Worm (Caenorhabditis elegans) whole organism, L1 larva: ENCODE data around the gene Y39A1A.22.

Experiments
- C16A3.4 ChIP-seq: fragments of 150-350 bp; optimal IDR thresholded peaks from 2 replicates; lab custom pipeline; 2014; ENCODE audit warnings: missing biosample characterization, missing genetic modification characterization
- C34B4.2 ChIP-seq: sonication (generic microtip); optimal IDR thresholded peaks from 2 replicates; lab custom pipeline; 2017; ENCODE audit warnings: mild to moderate bottlenecking, missing genetic modification characterization, missing compliant biosample characterization
- alr-1 ChIP-seq: fragments of 200-800 bp; sonication (Bioruptor generic); optimal IDR thresholded peaks from 2 replicates; lab custom pipeline; 2018; ENCODE audit warnings: borderline replicate concordance, mild to moderate bottlenecking, missing genetic modification characterization, missing compliant biosample characterization
- aly-2 ChIP-seq: fragments of 150-350 bp; optimal IDR thresholded peaks from 2 replicates; lab custom pipeline; 2014; ENCODE audit warnings: missing biosample characterization, missing genetic modification characterization
- ama-1 ChIP-seq: fragments of 150-350 bp; optimal IDR thresholded peaks from 2 replicates; lab custom pipeline; 2014
- blmp-1 ChIP-seq: fragments of 150-350 bp; optimal IDR thresholded peaks from 2 replicates; lab custom pipeline; 2014; ENCODE audit warnings: missing biosample characterization, missing genetic modification characterization
- ceh-63 ChIP-seq: fragments of 200-800 bp; sonication (Bioruptor generic); optimal IDR thresholded peaks from 2 replicates; lab custom pipeline; 2018; ENCODE audit warnings: mild to moderate bottlenecking, missing genetic modification characterization, missing compliant biosample characterization
- ceh-88 ChIP-seq: fragments of 200-800 bp; sonication (Bioruptor generic); IDR thresholded peaks from 2 replicates; pipeline ENCODE4 v1.3.6; 2022; ENCODE audit warnings: missing genetic modification characterization, missing compliant biosample characterization
- dsc-1 ChIP-seq: sonication (generic microtip); optimal IDR thresholded peaks from 2 replicates; lab custom pipeline; 2016; ENCODE audit warnings: mild to moderate bottlenecking, missing genetic modification characterization, missing compliant biosample characterization
- efl-1 ChIP-seq, 4 experiments: fragments of 150-350 bp; optimal IDR thresholded peaks in 3 of 4; peaks in 1 of 4; 1 replicate in 1 of 4; 2 replicates in 3 of 4; lab custom pipeline; 2014; ENCODE audit warnings: missing biosample characterization in 2 of 4, missing genetic modification characterization in 2 of 4, missing genetic modification reagents in 2 of 4
- egl-27 ChIP-seq, 2 experiments: fragments of 150-350 bp in 1 of 2; sonication (generic microtip); optimal IDR thresholded peaks; 3 replicates each; lab custom pipeline; 2017 to 2018; ENCODE audit warnings: missing biosample characterization in 2 of 2, missing genetic modification characterization in 2 of 2, missing genetic modification reagents in 2 of 2
- elt-3 ChIP-seq, 6 experiments: fragments of 150-350 bp in 1 of 6; sonication (generic microtip); optimal IDR thresholded peaks; 2 replicates each; lab custom pipeline; 2017 to 2018; ENCODE audit warnings: missing biosample characterization in 6 of 6, missing genetic modification characterization in 6 of 6, inconsistent platforms in 1 of 6
- ets-5 ChIP-seq: fragments of 200-800 bp; sonication (Bioruptor generic); IDR thresholded peaks from 2 replicates; pipeline ENCODE4 v1.3.6; 2022; ENCODE audit warnings: missing genetic modification characterization, missing compliant biosample characterization
- isw-1 ChIP-seq: fragments of 200-800 bp; sonication (Bioruptor generic); IDR thresholded peaks from 2 replicates; pipeline ENCODE4 v1.3.6; 2022; ENCODE audit warnings: missing genetic modification characterization, missing compliant biosample characterization
- lin-39 ChIP-seq: fragments of 150-350 bp; optimal IDR thresholded peaks from 2 replicates; lab custom pipeline; 2014; ENCODE audit warnings: missing biosample characterization, missing genetic modification reagents, missing genetic modification characterization
- mef-2 ChIP-seq: fragments of 150-350 bp; optimal IDR thresholded peaks from 2 replicates; lab custom pipeline; 2014; ENCODE audit warnings: missing biosample characterization, missing genetic modification characterization
- nhr-20 ChIP-seq: sonication (generic microtip); optimal IDR thresholded peaks from 2 replicates; lab custom pipeline; 2016; ENCODE audit warnings: mild to moderate bottlenecking, missing genetic modification characterization, missing compliant biosample characterization
- nhr-28 ChIP-seq: fragments of 150-350 bp; optimal IDR thresholded peaks from 2 replicates; lab custom pipeline; 2014; ENCODE audit warnings: missing biosample characterization, missing genetic modification characterization
- nhr-85 ChIP-seq: sonication (generic microtip); peaks from one replicate; lab custom pipeline; 2016; ENCODE audit warnings: missing genetic modification characterization, inconsistent platforms, missing compliant biosample characterization
- nhr-90 ChIP-seq: sonication (generic microtip); optimal IDR thresholded peaks from 2 replicates; lab custom pipeline; 2016; ENCODE audit warnings: mild to moderate bottlenecking, missing genetic modification characterization, missing compliant biosample characterization; ENCODE audit not compliant: poor library complexity
- snpc-4 ChIP-seq: fragments of 150-350 bp; optimal IDR thresholded peaks from 2 replicates; lab custom pipeline; 2014; ENCODE audit warnings: missing biosample characterization, missing genetic modification characterization
- swsn-7 ChIP-seq: sonication (generic microtip); optimal IDR thresholded peaks from 2 replicates; lab custom pipeline; 2016; ENCODE audit warnings: missing genetic modification characterization, missing compliant biosample characterization
- tbx-2 ChIP-seq: sonication (generic microtip); optimal IDR thresholded peaks from 2 replicates; lab custom pipeline; 2016; ENCODE audit warnings: missing genetic modification characterization, missing compliant biosample characterization
- tlp-1 ChIP-seq: fragments of 150-350 bp; optimal IDR thresholded peaks from 2 replicates; lab custom pipeline; 2014; ENCODE audit warnings: missing biosample characterization, missing genetic modification characterization
- unc-86 ChIP-seq: sonication (generic microtip); optimal IDR thresholded peaks from 2 replicates; lab custom pipeline; 2016; ENCODE audit warnings: missing genetic modification characterization, missing compliant biosample characterization
- zag-1 ChIP-seq: fragments of 150-350 bp; optimal IDR thresholded peaks from 2 replicates; lab custom pipeline; 2014; ENCODE audit warnings: missing biosample characterization, missing genetic modification characterization
- zip-4 ChIP-seq: fragments of 200-800 bp; sonication (Bioruptor generic); optimal IDR thresholded peaks from 2 replicates; lab custom pipeline; 2018; ENCODE audit warnings: mild to moderate bottlenecking, missing genetic modification characterization, moderate library complexity, missing compliant biosample characterization
- ztf-4 ChIP-seq: fragments of 150-350 bp; optimal IDR thresholded peaks from 2 replicates; lab custom pipeline; 2014; ENCODE audit warnings: missing biosample characterization, missing genetic modification characterization

Gene Y39A1A.22

DNA sequence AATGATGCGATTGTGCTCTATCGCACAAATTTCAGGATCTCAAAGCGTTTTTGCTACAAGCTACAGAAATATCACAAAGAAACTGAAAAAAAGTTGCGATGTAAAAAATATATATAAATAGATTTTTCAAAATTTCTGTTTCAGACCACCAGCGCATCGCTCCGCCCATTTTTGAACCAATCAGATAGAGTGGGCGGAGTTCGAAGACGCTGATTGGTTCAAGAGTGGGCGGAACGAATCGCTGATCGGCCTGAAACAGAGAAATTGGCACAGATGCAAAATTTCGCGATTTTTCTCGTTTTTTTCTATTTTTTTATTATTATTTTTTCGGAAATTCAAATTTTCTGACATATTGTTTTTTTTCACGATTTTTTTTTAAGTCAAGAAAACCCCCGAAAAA lies 4.0 kb downstream of the Y39A1A.22 start (continued):
- TF ChIP-seq lin-39 (tag; lab: Kevin White, UChicago), result no peak

DNA sequence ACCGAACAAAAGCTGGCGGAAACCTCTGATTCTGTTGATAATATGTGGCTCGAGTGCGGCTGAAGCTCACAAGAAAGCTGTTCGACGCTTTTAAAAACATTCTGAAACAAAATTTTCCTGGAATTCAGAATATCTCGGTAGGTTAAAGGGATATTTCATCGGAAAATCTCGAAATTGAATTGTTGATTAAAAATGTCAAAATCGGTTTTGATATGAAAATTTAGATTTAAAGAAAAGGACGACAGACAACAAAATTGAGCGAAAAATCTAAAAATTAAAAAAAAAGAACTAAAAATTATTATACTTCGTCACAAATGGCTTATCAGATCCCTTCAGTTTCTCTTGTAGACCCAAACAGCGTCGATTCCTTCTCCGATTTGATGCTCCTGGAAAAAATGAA lies 6.4 kb downstream of the Y39A1A.22 start, which contains the start of gene Y39A1A.20:
Y39A1A.20 (minus strand) TSS at position 101 of the 400 bp plus-strand sequence.
- TF ChIP-seq ets-5 (no peak), ama-1 (no peak)
- TF ChIP-seq, all 84 proteins: peak for 0

DNA sequence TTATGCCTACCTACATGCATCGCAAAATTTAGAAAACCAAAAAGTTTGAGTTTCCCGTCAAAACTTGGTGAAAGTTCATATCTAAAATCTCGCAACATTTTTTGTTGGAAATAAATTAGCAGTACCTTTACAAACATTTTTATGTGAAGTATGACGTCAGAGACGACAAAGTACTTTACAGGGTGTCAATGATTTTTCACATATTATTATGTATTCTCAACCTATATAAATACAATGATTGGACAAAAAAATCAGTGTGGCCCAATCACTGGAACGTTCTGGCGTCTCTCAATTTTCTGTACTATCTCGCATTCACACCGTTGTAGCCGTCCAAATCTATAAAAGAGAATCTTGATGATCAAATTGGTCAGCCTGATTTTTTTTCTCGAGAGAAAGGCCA lies 12.5 kb downstream of the Y39A1A.22 start, which contains the start of the genes Y39A1A.18 and fmo-3:
Y39A1A.18 (minus strand) TSS at position 192 of the 400 bp plus-strand sequence.
fmo-3 (plus strand) TSS at position 388 of the 400 bp plus-strand sequence.
- TF ChIP-seq nhr-85, result peak; percentile 57
- peak in 1 of 6 experiments; percentile 37 for TF ChIP-seq elt-3 (tag; optimal IDR thresholded peaks at IDR 0.05; lab: Kevin White, UChicago)
- no peak for TF ChIP-seq efl-1 (optimal IDR thresholded peaks at IDR 0.05; lab: Kevin White, UChicago)
- peak in 1 of 2 experiments; percentile 84 for TF ChIP-seq efl-1 (GFP tag; optimal IDR thresholded peaks at IDR 0.05 in 1 of 2; lab: Kevin White, UChicago)
- peak; percentile 10 for TF ChIP-seq blmp-1 (tag; lab: Kevin White, UChicago)
- no peak for TF ChIP-seq ceh-88
- TF ChIP-seq, all 84 proteins: peak for 4

DNA sequence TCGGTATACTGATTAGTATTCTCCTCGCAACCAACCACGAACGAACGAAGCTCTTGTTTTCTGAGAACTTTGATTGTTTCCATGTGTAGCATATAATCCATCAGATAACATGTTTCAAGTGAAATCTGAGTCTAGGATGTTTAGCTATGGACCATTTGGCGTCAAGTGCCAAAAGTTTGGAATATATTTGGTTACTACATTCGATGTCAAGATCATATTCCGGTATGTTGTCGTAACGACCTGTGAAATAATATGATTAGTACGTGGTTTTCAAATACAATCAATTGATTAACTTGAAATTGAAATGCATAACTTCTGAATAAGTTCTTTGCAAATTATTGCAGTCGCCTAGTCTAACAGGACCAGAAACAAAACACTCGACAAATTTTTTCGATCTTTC lies 15.8 kb downstream of the Y39A1A.22 start, which contains the start of gene Y39A1A.17:
Y39A1A.17 (minus strand) TSS at position 101 of the 400 bp plus-strand sequence.
- TF ChIP-seq blmp-1 (tag; lab: Kevin White, UChicago) (no peak), dsc-1 (tag; lab: Kevin White, UChicago) (no peak), tlp-1 (tag; lab: Kevin White, UChicago) (no peak), C16A3.4 (tag; lab: Kevin White, UChicago) (no peak), snpc-4 (no peak), egl-27 (tag; optimal IDR thresholded peaks at IDR 0.05; lab: Kevin White, UChicago) (no peak), tbx-2 (tag; lab: Kevin White, UChicago) (no peak), C34B4.2 (tag; lab: Kevin White, UChicago) (no peak), nhr-20 (tag; lab: Kevin White, UChicago) (no peak), mef-2 (tag; lab: Kevin White, UChicago) (no peak), lin-39 (tag; lab: Kevin White, UChicago) (no peak), unc-86 (tag; lab: Kevin White, UChicago) (no peak)

DNA sequence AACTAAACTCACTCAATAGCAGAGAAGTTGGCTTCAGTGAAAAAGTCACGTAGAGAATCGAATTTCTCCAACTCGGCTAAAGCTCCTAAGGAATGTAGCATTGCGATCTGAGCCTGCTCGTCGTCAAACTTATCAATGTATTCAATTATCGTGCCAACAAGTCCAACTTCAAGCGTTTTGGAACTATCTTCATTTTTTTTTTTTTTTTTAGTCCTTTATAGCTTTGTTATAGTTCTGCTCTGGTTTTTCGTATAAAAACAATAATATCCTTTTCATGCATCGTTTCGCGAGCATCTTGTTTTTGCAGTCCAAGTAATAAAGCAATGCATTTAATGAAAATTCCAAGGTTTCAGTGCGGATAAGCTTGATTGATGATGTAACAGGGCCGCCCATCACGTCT lies 17.8 kb downstream of the Y39A1A.22 start, which contains the start of gene Y39A1A.31:
Y39A1A.31 (minus strand) TSS at position 101 of the 400 bp plus-strand sequence.
- no peak for TF ChIP-seq zag-1
- no peak for TF ChIP-seq ceh-63 (GFP tag; lab: Kevin White, UChicago)
- no peak for TF ChIP-seq nhr-90
- TF ChIP-seq ceh-88, result no peak
- no peak for TF ChIP-seq nhr-28 (tag; lab: Kevin White, UChicago)
- TF ChIP-seq zip-4, result no peak
- TF ChIP-seq alr-1 (tag; lab: Kevin White, UChicago), result no peak
- no peak for TF ChIP-seq swsn-7 (tag; lab: Kevin White, UChicago)
- no peak for TF ChIP-seq aly-2 (tag; lab: Kevin White, UChicago)
- TF ChIP-seq, all 84 proteins: peak for 0

DNA sequence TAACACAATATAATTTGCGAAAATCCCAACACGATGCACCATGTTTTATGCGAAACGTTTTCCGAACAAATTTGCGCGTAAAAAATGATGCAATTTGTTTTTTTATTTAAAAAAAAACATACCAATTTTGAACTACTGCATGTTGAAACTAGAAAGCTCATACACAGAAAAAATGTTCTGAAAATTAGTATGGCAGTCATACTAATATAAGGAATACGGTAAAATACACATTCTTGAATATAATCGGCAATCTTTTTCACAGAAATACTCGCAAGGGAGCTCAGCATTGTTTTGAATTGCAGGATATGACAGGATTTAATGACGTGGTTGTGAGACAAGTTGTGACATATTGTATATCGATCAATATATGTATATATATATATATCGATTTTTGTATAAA lies 27.9 kb downstream of the Y39A1A.22 start, which contains the start of gene Y39A1A.16:
Y39A1A.16 (plus strand) TSS at position 301 of the 400 bp plus-strand sequence.
- TF ChIP-seq isw-1, result no peak

DNA sequence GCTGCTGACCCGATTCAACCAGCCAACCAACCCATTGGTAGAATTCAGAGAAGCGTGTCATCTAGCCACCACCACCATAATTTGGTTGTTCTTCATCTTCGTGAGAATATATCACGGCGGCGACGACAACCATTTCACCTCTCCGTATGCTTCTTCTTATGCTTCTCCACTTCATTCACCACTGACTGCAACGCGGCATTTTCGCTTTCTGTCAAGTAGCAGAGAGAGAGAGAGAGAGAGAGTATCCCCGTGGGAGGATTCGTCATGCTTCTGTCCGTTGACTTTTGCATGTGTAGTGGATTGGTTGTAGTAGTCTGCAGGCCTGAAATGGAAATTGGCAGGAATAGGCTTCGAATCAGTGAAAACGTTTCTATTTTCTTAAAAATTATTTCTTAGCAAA lies 34.9 kb downstream of the Y39A1A.22 start:
- TF ChIP-seq efl-1 (optimal IDR thresholded peaks at IDR 0.05; lab: Kevin White, UChicago) (no peak), efl-1 (GFP tag; optimal IDR thresholded peaks at IDR 0.05 in 1 of 2; lab: Kevin White, UChicago) (peak in 1 of 2 experiments; percentile 60), blmp-1 (tag; lab: Kevin White, UChicago) (peak; percentile 83), ztf-4 (tag; lab: Kevin White, UChicago) (no peak)
